Fruit fly (Drosophila melanogaster) whole organism, adult: ENCODE measurements around the gene CG31960.

Source experiments
- CG12768 ChIP-seq: fragments of 200-800 bp; sonication (Bioruptor generic); optimal IDR thresholded peaks from 2 replicates; lab custom pipeline; 2017; ENCODE audit warnings: missing biosample characterization, missing genetic modification characterization, mild to moderate bottlenecking, moderate library complexity, missing genetic modification reagents
- CG33017 ChIP-seq: fragments of 200-800 bp; sonication (Bioruptor generic); optimal IDR thresholded peaks from 2 replicates; lab custom pipeline; 2018; ENCODE audit warnings: missing biosample characterization, mild to moderate bottlenecking, missing genetic modification characterization, moderate library complexity
- Clk ChIP-seq: fragments of 200-800 bp; sonication (Bioruptor generic); optimal IDR thresholded peaks from 2 replicates; lab custom pipeline; 2017; ENCODE audit warnings: missing biosample characterization, missing genetic modification characterization
- Crg-1 ChIP-seq: fragments of 200-800 bp; sonication (Bioruptor generic); optimal IDR thresholded peaks from 2 replicates; lab custom pipeline; 2016; ENCODE audit warnings: missing biosample characterization, missing genetic modification characterization
- Hr96 ChIP-seq: fragments of 200-800 bp; sonication (Bioruptor generic); optimal IDR thresholded peaks from 2 replicates; lab custom pipeline; 2016; ENCODE audit warnings: missing biosample characterization, missing genetic modification characterization
- Mnt ChIP-seq: fragments of 200-800 bp; sonication (Bioruptor generic); optimal IDR thresholded peaks from 2 replicates; lab custom pipeline; 2016; ENCODE audit warnings: missing biosample characterization, mild to moderate bottlenecking, missing genetic modification characterization
- kay ChIP-seq: fragments of 200-800 bp; sonication (Bioruptor generic); peaks from one replicate; lab custom pipeline; 2016; ENCODE audit warnings: missing biosample characterization, missing genetic modification characterization, borderline replicate concordance
- ovo ChIP-seq: fragments of 200-800 bp; sonication (Bioruptor generic); optimal IDR thresholded peaks from 2 replicates; lab custom pipeline; 2016; ENCODE audit warnings: missing biosample characterization, missing genetic modification characterization
- pad ChIP-seq: fragments of 200-800 bp; sonication (Bioruptor generic); optimal IDR thresholded peaks from 3 replicates; lab custom pipeline; 2017; ENCODE audit warnings: missing biosample characterization, missing genetic modification characterization, mild to moderate bottlenecking, moderate library complexity, missing genetic modification reagents

dm6 chr2L:3786246-3786645, 1.5 kb downstream of the CG31960 start:
- TF ChIP-seq pad (GFP tag; lab: Kevin White, UChicago) (peak; percentile 18), CG12768 (GFP tag; lab: Kevin White, UChicago) (no peak), Hr96 (GFP tag; lab: Kevin White, UChicago) (peak; percentile 55), Mnt (GFP tag; lab: Kevin White, UChicago) (peak; percentile 58), Crg-1 (peak; percentile 71), CG33017 (tag; lab: Kevin White, UChicago) (no peak), kay (GFP tag; lab: Kevin White, UChicago) (peak; percentile 53), Clk (GFP tag; lab: Kevin White, UChicago) (no peak), ovo (GFP tag; lab: Kevin White, UChicago) (peak; percentile 65)
